In the genomic region with DNA sequence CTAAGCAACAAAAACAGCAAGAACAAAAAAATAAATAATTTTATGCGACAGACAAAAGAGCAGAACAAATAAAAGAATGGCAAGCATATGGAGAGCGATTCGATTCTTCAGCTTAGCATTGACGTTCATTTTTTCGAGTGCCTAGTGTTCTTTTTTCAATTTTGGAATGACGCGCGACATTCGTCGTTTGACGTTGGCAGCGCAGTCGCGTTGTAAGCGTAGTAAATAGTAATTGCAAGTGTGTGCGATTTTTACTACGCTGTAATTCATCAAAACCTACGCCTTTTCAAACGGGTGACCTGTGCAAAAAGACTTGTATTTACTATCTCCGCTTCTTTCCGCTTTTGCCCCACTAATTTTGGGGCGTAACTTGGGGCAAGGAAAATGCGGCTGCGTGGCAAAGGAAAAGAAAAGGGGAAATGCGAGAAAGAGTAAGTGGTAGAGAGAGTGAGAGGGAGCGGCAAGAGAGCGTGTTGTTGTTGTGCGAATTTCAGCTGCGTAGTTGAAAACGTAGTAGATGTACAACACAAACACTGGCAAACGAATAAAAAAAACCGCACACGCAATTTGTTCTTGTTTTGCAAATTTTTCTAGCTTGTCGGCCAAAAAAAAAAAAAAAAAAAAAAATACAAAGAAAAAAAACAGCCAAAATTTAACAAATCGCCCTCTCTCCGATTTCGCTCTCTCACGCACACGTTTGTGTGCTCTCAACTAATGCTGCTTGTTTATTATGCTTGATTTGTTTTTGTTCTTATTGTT, we compare ENCODE assay signal across 1 fruit fly cellular context.
TF ChIP-seq lines count a peak whose summit lies in the region.

No protein-coding gene starts in this region.

TF ChIP-seq in whole organism, embryonic, 481 proteins besides CTCF, POLR2A, EP300 and RAD21 (continued from another document):
- TF ChIP-seq Fer1 (GFP tag; optimal IDR thresholded peaks at IDR 0.05; lab: Kevin White, UChicago) (peak; percentile 16), CG16813 (GFP tag; IDR thresholded peaks at IDR 0.05; lab: Robert Waterston, UW; ENCODE audit: partially characterized antibody) (no peak), Doc2 (GFP tag; IDR thresholded peaks at IDR 0.05; lab: Robert Waterston, UW) (no peak), sens-2 (GFP tag; IDR thresholded peaks at IDR 0.05; lab: Robert Waterston, UW) (no peak), CG13287 (GFP tag; IDR thresholded peaks at IDR 0.05; lab: Robert Waterston, UW; ENCODE audit: partially characterized antibody) (peak; percentile 14; the same call in 1 of the 2 replicates), ranshi (GFP tag; IDR thresholded peaks at IDR 0.05; lab: Robert Waterston, UW) (no peak), Mrtf (GFP tag; IDR thresholded peaks at IDR 0.05; lab: Robert Waterston, UW) (no peak), otp (GFP tag; IDR thresholded peaks at IDR 0.05; lab: Robert Waterston, UW) (no peak), onecut (GFP tag; IDR thresholded peaks at IDR 0.05; lab: Robert Waterston, UW) (no peak), zfh2 (GFP tag; optimal IDR thresholded peaks at IDR 0.05; lab: Kevin White, UChicago) (no peak), CG32772 (GFP tag; IDR thresholded peaks at IDR 0.05; lab: Robert Waterston, UW) (peak; percentile 45; the same call in 1 of the 2 replicates), aop (GFP tag; IDR thresholded peaks at IDR 0.05; lab: Robert Waterston, UW) (no peak), klu (GFP tag; IDR thresholded peaks at IDR 0.05; lab: Robert Waterston, UW) (no peak), CG4730 (GFP tag; IDR thresholded peaks at IDR 0.05; lab: Robert Waterston, UW) (no peak), Drgx (GFP tag; IDR thresholded peaks at IDR 0.05; lab: Robert Waterston, UW) (peak; percentile 22; the same call in 1 of the 2 replicates), B-H2 (GFP tag; optimal IDR thresholded peaks at IDR 0.05; lab: Kevin White, UChicago) (peak; percentile 24), CG1024 (GFP tag; IDR thresholded peaks at IDR 0.05; lab: Robert Waterston, UW) (no peak), Sox102F (GFP tag; optimal IDR thresholded peaks at IDR 0.05; lab: Kevin White, UChicago) (no peak), stc (GFP tag; IDR thresholded peaks at IDR 0.05; lab: Robert Waterston, UW) (no peak), Sox100B (GFP tag; optimal IDR thresholded peaks at IDR 0.05; lab: Kevin White, UChicago) (no peak), CG17359 (tag; optimal IDR thresholded peaks at IDR 0.05; lab: Kevin White, UChicago) (no peak), ken (GFP tag; IDR thresholded peaks at IDR 0.05; lab: Robert Waterston, UW) (peak; percentile 47; the same call in 1 of the 3 replicates), mam (GFP tag; optimal IDR thresholded peaks at IDR 0.05; lab: Kevin White, UChicago) (no peak), Trl (optimal IDR thresholded peaks at IDR 0.05; lab: Kevin White, UChicago) (peak; percentile 56 to 92), Trl (GFP tag; optimal IDR thresholded peaks at IDR 0.05; lab: Kevin White, UChicago) (no peak), CG14014 (GFP tag; IDR thresholded peaks at IDR 0.05; lab: Robert Waterston, UW) (no peak), CG12155 (GFP tag; optimal IDR thresholded peaks at IDR 0.05; lab: Kevin White, UChicago) (no peak), wdn (GFP tag; IDR thresholded peaks at IDR 0.05; lab: Robert Waterston, UW) (no peak)
